Worm (Caenorhabditis elegans) whole organism, early embryonic: ENCODE data around the gene C25H3.11.

Source experiments
- B0310.2 ChIP-seq: sonication (generic microtip); optimal IDR thresholded peaks from 2 replicates; lab custom pipeline; 2016; ENCODE audit warnings: mild to moderate bottlenecking, missing genetic modification characterization, missing compliant biosample characterization
- F13C5.2 ChIP-seq: sonication (generic microtip); optimal IDR thresholded peaks from 2 replicates; lab custom pipeline; 2017; ENCODE audit warnings: mild to moderate bottlenecking, missing genetic modification characterization, inconsistent platforms, missing compliant biosample characterization
- aly-1 ChIP-seq: sonication (generic microtip); optimal IDR thresholded peaks from 2 replicates; lab custom pipeline; 2016; ENCODE audit warnings: missing genetic modification characterization, missing compliant biosample characterization
- ama-1 ChIP-seq: fragments of 150-350 bp; optimal IDR thresholded peaks from 2 replicates; lab custom pipeline; 2014
- ceh-13 ChIP-seq: fragments of 200-800 bp; sonication (Bioruptor generic); optimal IDR thresholded peaks from 2 replicates; lab custom pipeline; 2018; ENCODE audit warnings: mild to moderate bottlenecking, missing genetic modification characterization, missing compliant biosample characterization
- ceh-36 ChIP-seq: sonication (generic microtip); optimal IDR thresholded peaks from 2 replicates; lab custom pipeline; 2016; ENCODE audit warnings: missing genetic modification characterization, inconsistent platforms, missing compliant biosample characterization
- ets-7 ChIP-seq: sonication (generic microtip); optimal IDR thresholded peaks from 2 replicates; lab custom pipeline; 2016; ENCODE audit warnings: missing genotype, missing genetic modification characterization, missing compliant biosample characterization
- flt-1 ChIP-seq: fragments of 200-800 bp; sonication (Bioruptor generic); IDR thresholded peaks from 2 replicates; pipeline ENCODE4 v1.3.6; 2022; ENCODE audit warnings: missing genetic modification characterization, missing compliant biosample characterization
- hmbx-1 ChIP-seq: sonication (generic microtip); optimal IDR thresholded peaks from 2 replicates; lab custom pipeline; 2016; ENCODE audit warnings: mild to moderate bottlenecking, missing genetic modification characterization, missing compliant biosample characterization
- hmg-4 ChIP-seq: fragments of 200-800 bp; sonication (Bioruptor generic); optimal IDR thresholded peaks from 2 replicates; lab custom pipeline; 2018; ENCODE audit warnings: mild to moderate bottlenecking, missing genetic modification characterization, missing compliant biosample characterization
- hnd-1 ChIP-seq: sonication (generic microtip); optimal IDR thresholded peaks from 2 replicates; lab custom pipeline; 2016; ENCODE audit warnings: missing genetic modification characterization, missing compliant biosample characterization
- pes-1 ChIP-seq: fragments of 200-800 bp; sonication (Bioruptor generic); IDR thresholded peaks from 2 replicates; pipeline ENCODE4 v1.3.6; 2022; ENCODE audit warnings: missing genetic modification reagents, missing genetic modification characterization, missing compliant biosample characterization
- scrt-1 ChIP-seq: fragments of 200-800 bp; sonication (Bioruptor generic); IDR thresholded peaks from 2 replicates; pipeline ENCODE4 v1.3.6; 2022; ENCODE audit warnings: missing genetic modification characterization, missing compliant biosample characterization
- sea-1 ChIP-seq: fragments of 200-800 bp; sonication (Bioruptor generic); conservative IDR thresholded peaks from 2 replicates; pipeline ENCODE4 v1.3.6; 2022; ENCODE audit warnings: missing genetic modification characterization, missing compliant biosample characterization
- tbx-11 ChIP-seq: fragments of 200-800 bp; sonication (Bioruptor generic); IDR thresholded peaks from 2 replicates; pipeline ENCODE4 v1.3.6; 2022; ENCODE audit warnings: missing genetic modification characterization, missing compliant biosample characterization
- tbx-37 ChIP-seq: fragments of 200-800 bp; sonication (Bioruptor generic); conservative IDR thresholded peaks from 2 replicates; pipeline ENCODE4 v1.3.6; 2022; ENCODE audit warnings: missing genetic modification reagents, missing genetic modification characterization, missing compliant biosample characterization
- tra-4 ChIP-seq: sonication (generic microtip); optimal IDR thresholded peaks from 2 replicates; lab custom pipeline; 2017; ENCODE audit warnings: missing genetic modification characterization, missing compliant biosample characterization

Gene C25H3.11

DNA sequence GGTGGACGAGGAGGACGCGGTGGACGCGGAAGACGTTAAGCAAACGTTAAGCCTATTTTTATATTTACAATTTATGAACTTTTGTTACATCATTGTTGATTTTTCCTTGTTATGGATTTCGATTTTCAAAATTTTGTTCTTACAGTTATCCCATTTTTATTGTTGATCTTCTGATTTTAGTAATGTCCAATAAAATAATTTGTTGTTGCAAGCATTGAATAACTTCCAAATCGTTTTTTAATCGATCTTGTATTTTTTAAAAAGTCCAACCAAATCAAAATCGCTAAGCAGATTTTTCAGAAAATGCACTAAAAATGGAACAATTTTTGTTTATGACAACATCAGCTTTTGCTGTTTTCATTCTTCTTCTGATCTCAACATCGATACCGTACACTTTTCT, 29.0 kb upstream of the C25H3.11 start, which contains the start of gene zipt-3:
zipt-3 (plus strand) TSS at position 301 of the 400 bp plus-strand sequence.
- no peak for TF ChIP-seq ceh-13 (GFP tag; lab: Kevin White, UChicago)
- TF ChIP-seq scrt-1 (GFP tag; lab: Robert Waterston, UW), result no peak
- TF ChIP-seq tra-4, result no peak
- no peak for TF ChIP-seq tbx-37 (GFP tag; lab: Robert Waterston, UW)

- no peak for TF ChIP-seq flt-1
- no peak for TF ChIP-seq hmbx-1 (tag; lab: Kevin White, UChicago)
- no peak for TF ChIP-seq F13C5.2 (tag; lab: Kevin White, UChicago)
- no peak for TF ChIP-seq ets-7 (tag; lab: Kevin White, UChicago)
- no peak for TF ChIP-seq pes-1 (GFP tag; lab: Robert Waterston, UW)
- TF ChIP-seq sea-1 (GFP tag; lab: Robert Waterston, UW), result no peak
- no peak for TF ChIP-seq tbx-11 (GFP tag; lab: Robert Waterston, UW)
- TF ChIP-seq hnd-1, result no peak
- no peak for TF ChIP-seq B0310.2 (tag; lab: Kevin White, UChicago)
- TF ChIP-seq ceh-13 (GFP tag; lab: Kevin White, UChicago), result no peak
- TF ChIP-seq tra-4, result no peak
- TF ChIP-seq tbx-37 (GFP tag; lab: Robert Waterston, UW), result no peak
These were observed 27.0 kb upstream of the C25H3.11 start, which contains the start of the genes C18A3.10 and C18A3.3 for ce11 chrII:5715745-5716357. C18A3.10 (minus strand) TSS chrII:5715845. C18A3.3 (plus strand) TSS chrII:5716307.

DNA sequence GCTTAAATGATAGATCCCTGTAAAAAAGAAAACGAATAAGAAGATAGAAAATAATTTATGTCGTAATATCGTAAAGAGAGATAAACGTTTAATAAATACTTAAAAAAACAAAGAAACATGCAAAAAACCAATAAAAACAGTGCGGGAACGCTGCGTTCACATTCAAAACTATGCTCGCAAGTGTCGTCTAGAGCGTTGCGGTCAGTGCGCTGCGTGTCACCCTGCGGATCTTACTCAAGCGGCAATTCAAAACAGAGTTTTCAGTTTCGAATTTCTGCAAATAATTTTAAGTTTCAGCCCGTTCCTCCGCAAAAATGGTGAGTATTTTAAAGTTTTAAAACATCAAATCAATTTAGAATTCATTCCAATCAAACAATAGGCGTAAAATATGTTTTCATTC, 26.0 kb upstream of the C25H3.11 start, which contains the start of the genes tiar-1 and lelo-4:
tiar-1 (minus strand) TSS at position 17 of the 400 bp plus-strand sequence.
lelo-4 (plus strand) TSS at position 118 of the 400 bp plus-strand sequence.
- TF ChIP-seq ets-7 (tag; lab: Kevin White, UChicago) (no peak), F13C5.2 (tag; lab: Kevin White, UChicago) (peak; percentile 29), ama-1 (lab: Kevin White, UChicago) (no peak), hnd-1 (no peak), flt-1 (no peak), tra-4 (no peak), hmbx-1 (tag; lab: Kevin White, UChicago) (no peak), hmg-4 (GFP tag; lab: Kevin White, UChicago) (peak; percentile 7), pes-1 (GFP tag; lab: Robert Waterston, UW) (no peak), tbx-37 (GFP tag; lab: Robert Waterston, UW) (no peak), sea-1 (GFP tag; lab: Robert Waterston, UW) (no peak), ceh-13 (GFP tag; lab: Kevin White, UChicago) (no peak), ceh-36 (tag; lab: Kevin White, UChicago) (no peak)

DNA sequence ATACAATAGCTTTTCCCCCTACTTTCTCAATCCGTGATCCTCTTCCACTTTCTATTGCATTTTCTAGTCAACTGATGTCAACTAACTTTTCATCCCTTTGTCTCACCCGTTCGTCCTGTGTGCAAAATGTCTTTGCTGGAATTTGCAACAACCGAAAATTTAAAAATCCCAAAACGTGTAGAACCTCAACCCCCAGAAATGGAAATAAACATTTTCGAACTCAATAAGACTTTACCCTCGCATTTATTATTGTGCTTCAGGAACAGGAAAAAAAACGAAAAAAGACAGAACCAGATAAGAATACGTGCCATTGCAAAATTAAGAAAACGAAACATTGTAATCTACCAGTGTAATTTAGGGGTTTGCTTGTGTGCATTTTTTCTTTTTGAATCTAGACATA, 23.3 kb upstream of the C25H3.11 start:
- no peak for TF ChIP-seq tra-4
- peak; percentile 28 for TF ChIP-seq ama-1 (lab: Kevin White, UChicago)

ce11 chrII:5710835-5711234, 22.0 kb upstream of the C25H3.11 start:
- TF ChIP-seq ets-7 (tag; lab: Kevin White, UChicago) (no peak), F13C5.2 (tag; lab: Kevin White, UChicago) (no peak), ceh-13 (GFP tag; lab: Kevin White, UChicago) (no peak), tbx-37 (GFP tag; lab: Robert Waterston, UW) (no peak), hmbx-1 (tag; lab: Kevin White, UChicago) (no peak), hmg-4 (GFP tag; lab: Kevin White, UChicago) (no peak), tbx-11 (GFP tag; lab: Robert Waterston, UW) (no peak), tra-4 (no peak)

DNA sequence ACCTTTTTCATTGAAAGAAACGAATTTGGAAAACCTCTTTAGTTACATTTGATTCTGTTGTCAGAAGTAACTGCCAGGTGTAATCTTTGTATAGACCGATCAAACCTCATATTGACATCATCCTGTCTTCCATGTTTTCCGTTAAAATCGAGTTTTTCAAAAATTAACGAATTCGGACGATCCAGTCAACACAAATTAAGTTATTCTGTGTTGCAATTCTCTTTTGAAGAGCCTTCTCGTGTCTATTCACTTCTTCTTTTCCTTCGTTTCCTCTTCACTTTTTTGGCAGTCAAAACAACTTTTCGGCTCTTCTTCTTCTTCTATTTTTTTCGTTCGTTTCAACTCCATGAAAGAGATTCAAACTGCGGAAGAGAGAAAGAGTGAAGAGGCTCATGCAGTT, 19.3 kb upstream of the C25H3.11 start:
- TF ChIP-seq tra-4, result no peak

DNA sequence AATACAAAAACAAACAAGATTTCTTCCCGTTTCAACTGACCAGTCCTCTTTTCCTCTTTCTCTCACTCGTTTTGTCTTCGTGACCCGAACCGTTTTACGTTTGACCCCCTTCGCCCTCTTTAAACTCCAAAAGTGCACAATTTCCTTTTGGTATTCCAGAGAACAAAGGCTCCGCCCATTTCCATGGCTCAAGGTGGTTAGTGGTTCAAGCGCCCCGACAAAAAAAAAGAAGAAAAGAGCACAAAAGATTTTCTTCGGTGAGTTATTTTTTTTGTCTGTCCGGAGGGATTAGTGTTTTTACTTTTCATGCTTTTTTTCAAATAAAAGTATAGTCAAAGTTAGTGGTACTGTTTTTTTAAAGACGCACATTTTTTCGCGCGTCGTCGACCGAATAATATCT, 18.7 kb upstream of the C25H3.11 start, which contains the start of gene osta-2:
osta-2 (plus strand) TSS at position 160 of the 400 bp plus-strand sequence.
- TF ChIP-seq B0310.2 (tag; lab: Kevin White, UChicago) (no peak), ets-7 (tag; lab: Kevin White, UChicago) (no peak), hmg-4 (GFP tag; lab: Kevin White, UChicago) (no peak), hmbx-1 (tag; lab: Kevin White, UChicago) (no peak), tbx-11 (GFP tag; lab: Robert Waterston, UW) (no peak), hnd-1 (no peak), F13C5.2 (tag; lab: Kevin White, UChicago) (no peak), ama-1 (lab: Kevin White, UChicago) (no peak), flt-1 (no peak), scrt-1 (GFP tag; lab: Robert Waterston, UW) (no peak), ceh-13 (GFP tag; lab: Kevin White, UChicago) (no peak), tra-4 (no peak), aly-1 (tag; lab: Kevin White, UChicago) (no peak)

ce11 chrII:5704479-5704878, 15.6 kb upstream of the C25H3.11 start:
- TF ChIP-seq ceh-36 (tag; lab: Kevin White, UChicago) (no peak), tbx-11 (GFP tag; lab: Robert Waterston, UW) (no peak), scrt-1 (GFP tag; lab: Robert Waterston, UW) (no peak), aly-1 (tag; lab: Kevin White, UChicago) (no peak), hnd-1 (no peak), ets-7 (tag; lab: Kevin White, UChicago) (no peak), pes-1 (GFP tag; lab: Robert Waterston, UW) (no peak), F13C5.2 (tag; lab: Kevin White, UChicago) (no peak)
